Fruit fly (Drosophila melanogaster): ENCODE data around the gene CG7352.

The CG7352 gene

dm6 chr3R:8354969-8355368 is 7.6 kb downstream of the CG7352 start (continued):
- TF ChIP-seq Met (GFP tag; optimal IDR thresholded peaks at IDR 0.05) (peak; percentile 37), cyc (GFP tag; optimal IDR thresholded peaks at IDR 0.05) (peak; percentile 69), spab (GFP tag; optimal IDR thresholded peaks at IDR 0.05) (peak; percentile 42), ss (GFP tag; optimal IDR thresholded peaks at IDR 0.05) (peak; percentile 16 to 68), CG3919 (GFP tag; optimal IDR thresholded peaks at IDR 0.05) (peak; percentile 86), Sox15 (GFP tag; optimal IDR thresholded peaks at IDR 0.05) (peak; percentile 92), CG34406 (GFP tag; optimal IDR thresholded peaks at IDR 0.05) (peak; percentile 87), CG3032 (tag; optimal IDR thresholded peaks at IDR 0.05) (peak; percentile 78), fd85E (GFP tag; optimal IDR thresholded peaks at IDR 0.05) (peak; percentile 74), CG4318 (GFP tag; optimal IDR thresholded peaks at IDR 0.05) (peak; percentile 95), Eip75B (GFP tag; optimal IDR thresholded peaks at IDR 0.05) (peak; percentile 86), CG8632 (GFP tag; optimal IDR thresholded peaks at IDR 0.05) (peak; percentile 84), Sox14 (GFP tag; optimal IDR thresholded peaks at IDR 0.05) (peak; percentile 71), pdm3 (GFP tag; optimal IDR thresholded peaks at IDR 0.05) (peak; percentile 95), CG9139 (GFP tag; optimal IDR thresholded peaks at IDR 0.05) (no peak), acj6 (GFP tag; optimal IDR thresholded peaks at IDR 0.05) (peak; percentile 89), Hr38 (GFP tag; optimal IDR thresholded peaks at IDR 0.05) (peak; percentile 27), topi (GFP tag; optimal IDR thresholded peaks at IDR 0.05) (peak; percentile 73), CG6792 (GFP tag; optimal IDR thresholded peaks at IDR 0.05) (peak; percentile 81), CG8119 (GFP tag; IDR thresholded peaks at IDR 0.05) (peak; percentile 97), eg (GFP tag; IDR thresholded peaks at IDR 0.05) (peak; percentile 95), esn (GFP tag; optimal IDR thresholded peaks at IDR 0.05) (peak; percentile 22), CG11762 (GFP tag; optimal IDR thresholded peaks at IDR 0.05; ENCODE audit: insufficient read depth) (peak; percentile 93), CG10669 (GFP tag; optimal IDR thresholded peaks at IDR 0.05) (peak; percentile 78), svp (GFP tag) (no peak), fd59A (GFP tag; optimal IDR thresholded peaks at IDR 0.05) (peak; percentile 46)

- peak; percentile 86 for TF ChIP-seq CG1621 (tag; optimal IDR thresholded peaks at IDR 0.05)
- peak; percentile 83 for TF ChIP-seq Lpt (GFP tag; optimal IDR thresholded peaks at IDR 0.05)
- TF ChIP-seq CG10669 (GFP tag; optimal IDR thresholded peaks at IDR 0.05), result peak; percentile 85
- TF ChIP-seq Sox15 (GFP tag; optimal IDR thresholded peaks at IDR 0.05), result peak; percentile 86
- TF ChIP-seq CG7368 (GFP tag; optimal IDR thresholded peaks at IDR 0.05), result peak; percentile 85
- peak; percentile 90 for TF ChIP-seq acj6 (GFP tag; optimal IDR thresholded peaks at IDR 0.05)
- TF ChIP-seq Eip78C (GFP tag), result peak; percentile 97
- peak; percentile 90 for TF ChIP-seq svp (GFP tag)
- TF ChIP-seq CG6792 (GFP tag; optimal IDR thresholded peaks at IDR 0.05), result peak; percentile 84
- peak; percentile 48 for TF ChIP-seq fd85E (GFP tag; optimal IDR thresholded peaks at IDR 0.05)
- peak; percentile 80 for TF ChIP-seq CG8632 (GFP tag; optimal IDR thresholded peaks at IDR 0.05)
- peak; percentile 79 for TF ChIP-seq cyc (GFP tag; optimal IDR thresholded peaks at IDR 0.05)
- peak; percentile 75 for TF ChIP-seq CG31627 (GFP tag; optimal IDR thresholded peaks at IDR 0.05)
- peak; percentile 83 for TF ChIP-seq Hr39 (GFP tag; optimal IDR thresholded peaks at IDR 0.05)
- peak; percentile 75 for TF ChIP-seq dsx (GFP tag; optimal IDR thresholded peaks at IDR 0.05; ENCODE audit: poor library complexity, severe bottlenecking)
- TF ChIP-seq CG11294 (GFP tag; IDR thresholded peaks at IDR 0.05), result peak; percentile 82
- peak; percentile 71 for TF ChIP-seq CG16779 (tag; optimal IDR thresholded peaks at IDR 0.05)
- peak; percentile 48 for TF ChIP-seq net (GFP tag; optimal IDR thresholded peaks at IDR 0.05)
- peak; percentile 50 for TF ChIP-seq vri (GFP tag; optimal IDR thresholded peaks at IDR 0.05)
- TF ChIP-seq CG3919 (GFP tag; optimal IDR thresholded peaks at IDR 0.05), result peak; percentile 92
- no peak for TF ChIP-seq Hr38 (GFP tag; optimal IDR thresholded peaks at IDR 0.05)
- peak; percentile 84 for TF ChIP-seq topi (GFP tag; optimal IDR thresholded peaks at IDR 0.05)
- TF ChIP-seq salr (GFP tag; optimal IDR thresholded peaks at IDR 0.05), result peak; percentile 69 to 85
- peak; percentile 77 for TF ChIP-seq Gug (GFP tag; IDR thresholded peaks at IDR 0.05)
- peak; percentile 79 for TF ChIP-seq CG8319 (GFP tag; optimal IDR thresholded peaks at IDR 0.05)
- peak; percentile 94 for TF ChIP-seq CG6163 (GFP tag; IDR thresholded peaks at IDR 0.05)
- TF ChIP-seq CG9139 (GFP tag; optimal IDR thresholded peaks at IDR 0.05), result peak; percentile 58
- no peak for TF ChIP-seq Eip93F (GFP tag; optimal IDR thresholded peaks at IDR 0.05)
- peak; percentile 79 for TF ChIP-seq CG11902 (GFP tag; optimal IDR thresholded peaks at IDR 0.05)
- TF ChIP-seq CG34406 (GFP tag; optimal IDR thresholded peaks at IDR 0.05), result peak; percentile 88
- TF ChIP-seq Hr4 (GFP tag; optimal IDR thresholded peaks at IDR 0.05), result peak; percentile 91
- peak; percentile 28 for TF ChIP-seq CG6854 (GFP tag; optimal IDR thresholded peaks at IDR 0.05)
- peak; percentile 85 for TF ChIP-seq CG32006 (GFP tag; optimal IDR thresholded peaks at IDR 0.05)
- TF ChIP-seq lz (GFP tag; optimal IDR thresholded peaks at IDR 0.05), result peak; percentile 71
- TF ChIP-seq esn (GFP tag; optimal IDR thresholded peaks at IDR 0.05), result peak; percentile 77
- peak; percentile 87 for TF ChIP-seq pdm3 (GFP tag; optimal IDR thresholded peaks at IDR 0.05)
- peak; percentile 69 for TF ChIP-seq CG3032 (tag; optimal IDR thresholded peaks at IDR 0.05)
- peak; percentile 89 for TF ChIP-seq CG11762 (GFP tag; optimal IDR thresholded peaks at IDR 0.05; ENCODE audit: insufficient read depth)
- peak; percentile 67 for TF ChIP-seq CG6808 (GFP tag; optimal IDR thresholded peaks at IDR 0.05)
Observed at dm6 chr3R:8355579-8355978, 8.2 kb downstream of the CG7352 start.

All from whole organism, prepupa.